Worm (Caenorhabditis elegans) whole organism, L2 larva: Measurements from ENCODE around the gene nstp-10.

Experiments
- R02D3.7 ChIP-seq: fragments of 150-350 bp; optimal IDR thresholded peaks from 2 replicates; lab custom pipeline; 2014; ENCODE audit warnings: missing biosample characterization, missing genetic modification characterization
- elt-3 ChIP-seq: sonication (generic microtip); optimal IDR thresholded peaks from 2 replicates; lab custom pipeline; 2017; ENCODE audit warnings: missing biosample characterization, missing genetic modification characterization
- mab-5 ChIP-seq: fragments of 150-350 bp; optimal IDR thresholded peaks from 2 replicates; lab custom pipeline; 2014; ENCODE audit warnings: missing biosample characterization, missing genetic modification characterization
- unc-62 ChIP-seq: fragments of 150-350 bp; optimal IDR thresholded peaks from 2 replicates; lab custom pipeline; 2014; ENCODE audit warnings: missing biosample characterization, missing genetic modification reagents, missing genetic modification characterization

DNA sequence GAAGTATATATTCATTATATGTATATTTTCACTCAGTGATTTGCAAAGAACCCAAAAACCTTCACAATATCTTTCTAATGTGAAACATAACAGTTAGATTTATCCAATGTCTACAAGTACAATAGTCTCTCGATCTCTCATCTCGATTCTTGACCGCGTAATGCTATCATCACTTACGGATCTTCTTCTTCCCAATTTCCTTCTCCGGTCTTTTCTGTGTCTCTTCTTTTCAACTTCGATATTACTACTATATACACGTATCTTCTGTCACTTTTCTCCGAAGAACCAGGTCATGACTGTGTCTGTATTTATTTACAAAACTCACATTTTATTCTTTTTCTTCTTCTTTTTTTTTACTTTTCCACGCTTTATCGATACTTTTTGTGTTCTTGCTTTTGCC, 38.9 kb upstream of the nstp-10 start:
- TF ChIP-seq unc-62 (GFP tag; lab: Kevin White, UChicago) (no peak), R02D3.7 (tag; lab: Kevin White, UChicago) (no peak), mab-5 (tag; lab: Kevin White, UChicago) (no peak), elt-3 (tag; lab: Kevin White, UChicago) (no peak)
